Worm (Caenorhabditis elegans): Measurements from ENCODE around the gene F16B4.6.
A peak's percentile ranks its signal among the peaks of the same experiment; 100 is the strongest.
"Not testable (repeated sequence)": the region's sequence is repeated elsewhere in the genome, so short reads cannot be mapped to it uniquely, and the experiment has no call there.

- TF ChIP-seq atf-7 (tag; optimal IDR thresholded peaks at IDR 0.05); ekl-4 (GFP tag; IDR thresholded peaks at IDR 0.05); Y67H2A.10 (GFP tag; conservative IDR thresholded peaks at IDR 0.05); athp-1 (tag; optimal IDR thresholded peaks at IDR 0.05); ztf-3 (GFP tag; optimal IDR thresholded peaks at IDR 0.05); F10E7.11 (tag; optimal IDR thresholded peaks at IDR 0.05); hrde-1 (tag; optimal IDR thresholded peaks at IDR 0.05; ENCODE audit: borderline replicate concordance); dox-1 (GFP tag; IDR thresholded peaks at IDR 0.05): not testable (repeated sequence)
- TF ChIP-seq egl-44 (GFP tag; IDR thresholded peaks at IDR 0.05) = peak; percentile 85
These were observed 25.8 kb upstream of the F16B4.6 start for ce11 chrV:1561169-1561568.

Measured in whole organism, young adult.